Fruit fly (Drosophila melanogaster) whole organism, prepupa: Measurements from ENCODE around the gene CG11417.
A peak's percentile ranks its signal among the peaks of the same experiment; 100 is the strongest.

ENCODE experiments used
- Blimp-1 ChIP-seq: fragments of 200-800 bp; sonication (Bioruptor generic); optimal IDR thresholded peaks from 3 replicates; lab custom pipeline; 2017; ENCODE audit warnings: missing biosample characterization, missing genetic modification characterization, mild to moderate bottlenecking, moderate library complexity, missing genetic modification reagents
- CG10669 ChIP-seq: fragments of 200-800 bp; sonication (Bioruptor generic); optimal IDR thresholded peaks from 3 replicates; lab custom pipeline; 2018; ENCODE audit warnings: missing biosample characterization, mild to moderate bottlenecking, missing genetic modification characterization, moderate library complexity
- CG11294 ChIP-seq: fragments of 200-800 bp; sonication (Bioruptor generic); IDR thresholded peaks from 2 replicates; pipeline ENCODE4 v1.3.6; 2022; ENCODE audit warnings: missing biosample characterization, missing genetic modification characterization
- CG11762 ChIP-seq: fragments of 200-800 bp; sonication (Bioruptor generic); optimal IDR thresholded peaks from 3 replicates; lab custom pipeline; 2016; ENCODE audit warnings: missing biosample characterization, missing genetic modification characterization; ENCODE audit not compliant: insufficient read depth
- CG15336 ChIP-seq: fragments of 200-800 bp; sonication (Bioruptor generic); IDR thresholded peaks from 2 replicates; pipeline ENCODE4 v1.3.6; 2022; ENCODE audit warnings: missing biosample characterization, missing genetic modification characterization
- CG1621 ChIP-seq: fragments of 200-800 bp; sonication (Bioruptor generic); optimal IDR thresholded peaks from 3 replicates; lab custom pipeline; 2018; ENCODE audit warnings: missing biosample characterization, mild to moderate bottlenecking, missing genetic modification characterization
- CG16779 ChIP-seq: fragments of 200-800 bp; sonication (Bioruptor generic); optimal IDR thresholded peaks from 3 replicates; lab custom pipeline; 2017; ENCODE audit warnings: missing biosample characterization, mild to moderate bottlenecking, missing genetic modification characterization
- CG3032 ChIP-seq: fragments of 200-800 bp; optimal IDR thresholded peaks from 2 replicates; lab custom pipeline; 2019; ENCODE audit warnings: missing biosample characterization, mild to moderate bottlenecking, missing genetic modification characterization, moderate library complexity
- CG31627 ChIP-seq: fragments of 200-800 bp; sonication (Bioruptor generic); optimal IDR thresholded peaks from 3 replicates; lab custom pipeline; 2016; ENCODE audit warnings: missing biosample characterization, missing genetic modification characterization
- CG32006 ChIP-seq: fragments of 200-800 bp; sonication (Bioruptor generic); optimal IDR thresholded peaks from 3 replicates; lab custom pipeline; 2017; ENCODE audit warnings: missing biosample characterization, mild to moderate bottlenecking, missing genetic modification characterization
- CG34406 ChIP-seq: fragments of 200-800 bp; sonication (Bioruptor generic); optimal IDR thresholded peaks from 3 replicates; lab custom pipeline; 2016; ENCODE audit warnings: missing biosample characterization, missing genetic modification characterization
- CG3919 ChIP-seq: fragments of 200-800 bp; sonication (Bioruptor generic); optimal IDR thresholded peaks from 3 replicates; lab custom pipeline; 2016; ENCODE audit warnings: missing biosample characterization, missing genetic modification characterization
- CG4318 ChIP-seq: fragments of 200-800 bp; sonication (Bioruptor generic); optimal IDR thresholded peaks from 3 replicates; lab custom pipeline; 2017; ENCODE audit warnings: missing biosample characterization, mild to moderate bottlenecking, missing genetic modification characterization
- CG6163 ChIP-seq: fragments of 200-800 bp; sonication (Bioruptor generic); IDR thresholded peaks from 3 replicates; pipeline ENCODE4 v1.3.6; 2022; ENCODE audit warnings: missing biosample characterization, missing genetic modification characterization
- CG6276 ChIP-seq: fragments of 200-800 bp; sonication (Bioruptor generic); optimal IDR thresholded peaks from 2 replicates; lab custom pipeline; 2017; ENCODE audit warnings: missing biosample characterization, mild to moderate bottlenecking, missing genetic modification characterization
- CG6792 ChIP-seq: fragments of 200-800 bp; sonication (Bioruptor generic); optimal IDR thresholded peaks from 3 replicates; lab custom pipeline; 2016; ENCODE audit warnings: missing biosample characterization, missing genetic modification characterization
- CG6854 ChIP-seq: fragments of 200-800 bp; sonication (Bioruptor generic); optimal IDR thresholded peaks from 2 replicates; lab custom pipeline; 2017; ENCODE audit warnings: missing biosample characterization, mild to moderate bottlenecking, missing genetic modification characterization
- CG7368 ChIP-seq: fragments of 200-800 bp; sonication (Bioruptor generic); optimal IDR thresholded peaks from 3 replicates; lab custom pipeline; 2016; ENCODE audit warnings: missing biosample characterization, missing genetic modification characterization
- CG8119 ChIP-seq: fragments of 200-800 bp; sonication (Bioruptor generic); IDR thresholded peaks from 3 replicates; pipeline ENCODE4 v1.3.6; 2022; ENCODE audit warnings: missing biosample characterization, missing genetic modification characterization
- CG8319 ChIP-seq: fragments of 200-800 bp; sonication (Bioruptor generic); optimal IDR thresholded peaks from 3 replicates; lab custom pipeline; 2016; ENCODE audit warnings: missing biosample characterization, missing genetic modification characterization
- CG8632 ChIP-seq: fragments of 200-800 bp; sonication (Bioruptor generic); optimal IDR thresholded peaks from 3 replicates; lab custom pipeline; 2016; ENCODE audit warnings: missing biosample characterization, missing genetic modification characterization
- CG9139 ChIP-seq: fragments of 200-800 bp; sonication (Bioruptor generic); optimal IDR thresholded peaks from 3 replicates; lab custom pipeline; 2017; ENCODE audit warnings: missing biosample characterization, mild to moderate bottlenecking, missing genetic modification characterization
- Eip75B ChIP-seq: fragments of 200-800 bp; sonication (Bioruptor generic); optimal IDR thresholded peaks from 3 replicates; lab custom pipeline; 2016; ENCODE audit warnings: missing biosample characterization, missing genetic modification characterization
- Eip78C ChIP-seq: fragments of 200-800 bp; sonication (Bioruptor generic); peaks from one replicate; lab custom pipeline; 2016; ENCODE audit warnings: missing biosample characterization, missing genetic modification characterization
- Eip93F ChIP-seq: fragments of 200-800 bp; sonication (Bioruptor generic); optimal IDR thresholded peaks from 2 replicates; lab custom pipeline; 2016; ENCODE audit warnings: missing biosample characterization, mild to moderate bottlenecking, missing genetic modification characterization
- Ets21C ChIP-seq: fragments of 200-800 bp; sonication (Bioruptor generic); optimal IDR thresholded peaks from 3 replicates; lab custom pipeline; 2016; ENCODE audit warnings: missing biosample characterization, missing genetic modification characterization
- Ets96B ChIP-seq: fragments of 200-800 bp; optimal IDR thresholded peaks from 2 replicates; lab custom pipeline; 2019; ENCODE audit warnings: missing biosample characterization, mild to moderate bottlenecking, missing genetic modification characterization, moderate library complexity
- Hr38 ChIP-seq: sonication (Bioruptor generic); optimal IDR thresholded peaks from 2 replicates; lab custom pipeline; 2016; ENCODE audit warnings: missing biosample characterization, missing genetic modification characterization
- Hr39 ChIP-seq: fragments of 200-800 bp; sonication (Bioruptor generic); optimal IDR thresholded peaks from 2 replicates; lab custom pipeline; 2016; ENCODE audit warnings: missing biosample characterization, missing genetic modification characterization
- Hr4 ChIP-seq: fragments of 200-800 bp; sonication (Bioruptor generic); optimal IDR thresholded peaks from 3 replicates; lab custom pipeline; 2016; ENCODE audit warnings: missing biosample characterization, missing genetic modification characterization
- Lpt ChIP-seq: fragments of 200-800 bp; sonication (Bioruptor generic); optimal IDR thresholded peaks from 3 replicates; lab custom pipeline; 2016; ENCODE audit warnings: missing biosample characterization, missing genetic modification characterization
- Met ChIP-seq: fragments of 200-800 bp; sonication (Bioruptor generic); optimal IDR thresholded peaks from 3 replicates; lab custom pipeline; 2016; ENCODE audit warnings: missing biosample characterization, missing genetic modification characterization
- OdsH ChIP-seq: fragments of 200-800 bp; sonication (Bioruptor generic); optimal IDR thresholded peaks from 3 replicates; lab custom pipeline; 2016; ENCODE audit warnings: missing biosample characterization, missing genetic modification characterization
- Smox ChIP-seq: fragments of 200-800 bp; sonication (Bioruptor generic); optimal IDR thresholded peaks from 3 replicates; lab custom pipeline; 2016; ENCODE audit warnings: missing biosample characterization, missing genetic modification characterization
- Sox102F ChIP-seq: fragments of 200-800 bp; sonication (Bioruptor generic); optimal IDR thresholded peaks from 2 replicates; lab custom pipeline; 2016; ENCODE audit warnings: missing biosample characterization, mild to moderate bottlenecking, missing genetic modification characterization
- Sox14 ChIP-seq: fragments of 200-800 bp; sonication (Bioruptor generic); optimal IDR thresholded peaks from 3 replicates; lab custom pipeline; 2016; ENCODE audit warnings: missing biosample characterization, missing genetic modification characterization
- Sox15 ChIP-seq: fragments of 200-800 bp; sonication (Bioruptor generic); optimal IDR thresholded peaks from 3 replicates; lab custom pipeline; 2016; ENCODE audit warnings: missing biosample characterization, missing genetic modification characterization
- achi ChIP-seq: fragments of 200-800 bp; sonication (Bioruptor generic); optimal IDR thresholded peaks from 3 replicates; lab custom pipeline; 2016; ENCODE audit warnings: missing biosample characterization, missing genetic modification characterization
- acj6 ChIP-seq: fragments of 200-800 bp; sonication (Bioruptor generic); optimal IDR thresholded peaks from 3 replicates; lab custom pipeline; 2016; ENCODE audit warnings: missing biosample characterization, missing genetic modification characterization
- cyc ChIP-seq: fragments of 200-800 bp; sonication (Bioruptor generic); optimal IDR thresholded peaks from 3 replicates; lab custom pipeline; 2016; ENCODE audit warnings: missing biosample characterization, missing genetic modification characterization
- dac ChIP-seq: fragments of 200-800 bp; sonication (Bioruptor generic); optimal IDR thresholded peaks from 2 replicates; lab custom pipeline; 2017; ENCODE audit warnings: missing biosample characterization, mild to moderate bottlenecking, missing genetic modification characterization
- dsx ChIP-seq: fragments of 200-800 bp; optimal IDR thresholded peaks from 3 replicates; lab custom pipeline; 2019; ENCODE audit warnings: missing biosample characterization, mild to moderate bottlenecking, missing genetic modification characterization, moderate library complexity; ENCODE audit not compliant: poor library complexity, severe bottlenecking
- fd59A ChIP-seq: fragments of 200-800 bp; sonication (Bioruptor generic); optimal IDR thresholded peaks from 2 replicates; lab custom pipeline; 2017; ENCODE audit warnings: missing biosample characterization, mild to moderate bottlenecking, missing genetic modification characterization, missing genetic modification reagents
- fd85E ChIP-seq: fragments of 200-800 bp; sonication (Bioruptor generic); optimal IDR thresholded peaks from 3 replicates; lab custom pipeline; 2016; ENCODE audit warnings: missing biosample characterization, missing genetic modification characterization
- fkh ChIP-seq: fragments of 200-800 bp; sonication (Bioruptor generic); optimal IDR thresholded peaks from 3 replicates; lab custom pipeline; 2017; ENCODE audit warnings: missing biosample characterization, mild to moderate bottlenecking, missing genetic modification characterization, moderate library complexity
- lz ChIP-seq: fragments of 200-800 bp; sonication (Bioruptor generic); optimal IDR thresholded peaks from 3 replicates; lab custom pipeline; 2016; ENCODE audit warnings: missing biosample characterization, missing genetic modification characterization
- net ChIP-seq: fragments of 200-800 bp; sonication (Bioruptor generic); optimal IDR thresholded peaks from 3 replicates; lab custom pipeline; 2016; ENCODE audit warnings: missing biosample characterization, missing genetic modification characterization
- pdm3 ChIP-seq: fragments of 200-800 bp; sonication (Bioruptor generic); optimal IDR thresholded peaks from 3 replicates; lab custom pipeline; 2016; ENCODE audit warnings: missing biosample characterization, missing genetic modification characterization
- salr ChIP-seq, 2 experiments: fragments of 200-800 bp; sonication (Bioruptor generic); optimal IDR thresholded peaks; 3 replicates each; lab custom pipeline; 2016 to 2018; ENCODE audit warnings: missing biosample characterization in 2 of 2, missing genetic modification characterization in 2 of 2, mild to moderate bottlenecking in 1 of 2
- spab ChIP-seq: fragments of 200-800 bp; sonication (Bioruptor generic); optimal IDR thresholded peaks from 2 replicates; lab custom pipeline; 2017; ENCODE audit warnings: missing biosample characterization, mild to moderate bottlenecking, missing genetic modification characterization, missing genetic modification reagents
- ss ChIP-seq, 2 experiments: fragments of 200-800 bp; sonication (Bioruptor generic); optimal IDR thresholded peaks; 2 replicates in 1 of 2; 3 replicates in 1 of 2; lab custom pipeline; 2017 to 2018; ENCODE audit warnings: mild to moderate bottlenecking in 2 of 2, missing biosample characterization in 2 of 2, missing genetic modification characterization in 2 of 2, moderate library complexity in 1 of 2
- topi ChIP-seq: fragments of 200-800 bp; sonication (Bioruptor generic); optimal IDR thresholded peaks from 3 replicates; lab custom pipeline; 2016; ENCODE audit warnings: missing biosample characterization, missing genetic modification characterization

The CG11417 gene

dm6 chrX:1388148-1388703, 34.4 kb downstream of the CG11417 start:
- TF ChIP-seq CG11294 (GFP tag; lab: Robert Waterston, UW) = no peak
- TF ChIP-seq CG3032 (tag; lab: Kevin White, UChicago) = no peak
- TF ChIP-seq Lpt (GFP tag; lab: Kevin White, UChicago) = no peak
- TF ChIP-seq CG8119 (GFP tag; lab: Robert Waterston, UW) = no peak
- no peak for TF ChIP-seq CG15336
- no peak for TF ChIP-seq dac (GFP tag; lab: Kevin White, UChicago)
- no peak for TF ChIP-seq Sox15
- no peak for TF ChIP-seq dsx
- TF ChIP-seq CG4318 (GFP tag; lab: Kevin White, UChicago) = no peak
- TF ChIP-seq ss (GFP tag; optimal IDR thresholded peaks at IDR 0.05; lab: Kevin White, UChicago) = peak; percentile 26 to 33
- no peak for TF ChIP-seq CG6854
- TF ChIP-seq fd59A (GFP tag; lab: Kevin White, UChicago) = no peak
- TF ChIP-seq CG6163 = 0 out of 3 replicates have a peak, but pooled peaks have one; percentile 35
- no peak for TF ChIP-seq CG8319
- TF ChIP-seq Eip78C (GFP tag; lab: Kevin White, UChicago) = peak; percentile 34
- no peak for TF ChIP-seq lz (GFP tag; lab: Kevin White, UChicago)
- TF ChIP-seq CG8632 (GFP tag; lab: Kevin White, UChicago) = no peak
- TF ChIP-seq Hr38 = no peak
- no peak for TF ChIP-seq CG6792
- no peak for TF ChIP-seq pdm3
- TF ChIP-seq achi (GFP tag; lab: Kevin White, UChicago) = no peak
- TF ChIP-seq spab (GFP tag; lab: Kevin White, UChicago) = no peak
- TF ChIP-seq CG1621 (tag; lab: Kevin White, UChicago) = no peak
- TF ChIP-seq Ets96B = no peak
- no peak for TF ChIP-seq cyc
- TF ChIP-seq Eip93F (GFP tag; lab: Kevin White, UChicago) = no peak
- TF ChIP-seq Eip75B (GFP tag; lab: Kevin White, UChicago) = no peak
- TF ChIP-seq Sox102F (GFP tag; lab: Kevin White, UChicago) = no peak
- TF ChIP-seq Met (GFP tag; lab: Kevin White, UChicago) = no peak
- no peak for TF ChIP-seq net (GFP tag; lab: Kevin White, UChicago)
- TF ChIP-seq CG10669 (GFP tag; lab: Kevin White, UChicago) = no peak
- no peak for TF ChIP-seq fd85E
- TF ChIP-seq Hr39 (GFP tag; lab: Kevin White, UChicago) = no peak
- TF ChIP-seq OdsH (GFP tag; lab: Kevin White, UChicago) = no peak
- no peak for TF ChIP-seq CG11762 (GFP tag; lab: Kevin White, UChicago)
- no peak for TF ChIP-seq CG9139
- no peak for TF ChIP-seq Smox (GFP tag; lab: Kevin White, UChicago)
- TF ChIP-seq CG3919 = no peak
- peak; percentile 93 for TF ChIP-seq fkh (GFP tag; lab: Kevin White, UChicago)
- no peak for TF ChIP-seq salr (GFP tag; optimal IDR thresholded peaks at IDR 0.05; lab: Kevin White, UChicago)
- TF ChIP-seq Sox14 (GFP tag; lab: Kevin White, UChicago) = no peak
- no peak for TF ChIP-seq CG31627 (GFP tag; lab: Kevin White, UChicago)
- TF ChIP-seq acj6 (GFP tag; lab: Kevin White, UChicago) = no peak
- no peak for TF ChIP-seq topi
- TF ChIP-seq Blimp-1 (GFP tag; lab: Kevin White, UChicago) = no peak
- no peak for TF ChIP-seq Hr4 (GFP tag; lab: Kevin White, UChicago)
- no peak for TF ChIP-seq CG16779
- no peak for TF ChIP-seq CG34406 (GFP tag; lab: Kevin White, UChicago)
- no peak for TF ChIP-seq CG32006 (GFP tag; lab: Kevin White, UChicago)
- TF ChIP-seq CG7368 (GFP tag; lab: Kevin White, UChicago) = no peak
- no peak for TF ChIP-seq Ets21C
- TF ChIP-seq CG6276 (GFP tag; lab: Kevin White, UChicago) = no peak
